Worm (Caenorhabditis elegans) whole organism, young adult: ENCODE data around the gene ZK1290.11.

Source experiments
- lin-40 ChIP-seq: sonication (generic microtip); optimal IDR thresholded peaks from 2 replicates; lab custom pipeline; 2016; ENCODE audit warnings: missing genetic modification characterization, mild to moderate bottlenecking, missing compliant biosample characterization, missing genotype, missing genetic modification reagents
- ztf-25 ChIP-seq: fragments of 200-800 bp; sonication (Bioruptor generic); IDR thresholded peaks from 2 replicates; pipeline ENCODE4 v1.3.6; 2022; ENCODE audit warnings: missing genetic modification reagents, missing genetic modification characterization, missing compliant biosample characterization
- ztf-28 ChIP-seq: fragments of 200-800 bp; sonication (Bioruptor generic); IDR thresholded peaks from 2 replicates; pipeline ENCODE4 v1.3.6; 2022; ENCODE audit warnings: missing genetic modification reagents, missing genetic modification characterization, missing compliant biosample characterization

ce11 chrII:7575614-7576013, 14.2 kb upstream of the ZK1290.11 start, which contains the start of gene F35D2.1:
- TF ChIP-seq lin-40 = no peak
- no peak for TF ChIP-seq ztf-28 (GFP tag; lab: Robert Waterston, UW)
- TF ChIP-seq ztf-25 (GFP tag; lab: Robert Waterston, UW) = no peak
